Worm (Caenorhabditis elegans) whole organism, L4/young adult: ENCODE data around the gene nos-1.
"Not testable (repeated sequence)": the region's sequence is repeated elsewhere in the genome, so short reads cannot be mapped to it uniquely, and the experiment has no call there.

Experiments
- W03F9.2 ChIP-seq: fragments of 150-350 bp; optimal IDR thresholded peaks from 2 replicates; lab custom pipeline; 2014; ENCODE audit warnings: missing biosample characterization, missing genetic modification characterization
- dao-5 ChIP-seq: sonication (generic microtip); optimal IDR thresholded peaks from 2 replicates; lab custom pipeline; 2016; ENCODE audit warnings: missing genotype, missing genetic modification characterization, moderate library complexity, missing compliant biosample characterization
- him-1 ChIP-seq: sonication (generic microtip); optimal IDR thresholded peaks from 2 replicates; lab custom pipeline; 2016; ENCODE audit warnings: missing genotype, missing genetic modification reagents, missing genetic modification characterization, missing compliant biosample characterization

The nos-1 gene

DNA sequence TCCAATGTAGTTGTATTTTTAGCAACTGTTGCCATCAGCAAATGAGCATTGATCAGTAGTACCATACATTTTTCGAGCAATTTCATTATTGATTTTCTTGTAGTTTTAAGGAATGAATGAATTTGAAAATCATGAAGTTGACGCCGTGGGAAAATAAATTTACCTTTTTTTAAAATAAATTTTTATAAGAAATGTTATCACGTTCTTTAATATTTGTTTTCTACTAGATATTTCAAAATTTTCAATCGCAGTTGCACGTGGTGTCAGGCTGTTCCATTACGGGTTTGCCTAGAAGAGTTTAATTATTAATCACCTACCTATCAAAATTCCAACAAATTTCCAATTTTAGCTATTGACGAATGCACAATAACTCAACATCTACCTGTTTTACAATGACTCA is 3.8 kb upstream of the nos-1 start, which contains the start of gene R03D7.8:
Gene R03D7.8 (minus strand): TSS at position 101 of the 400 bp plus-strand sequence.
- no peak for TF ChIP-seq dao-5 (tag; lab: Kevin White, UChicago)
- no peak for TF ChIP-seq him-1 (tag; lab: Kevin White, UChicago)
- no peak for TF ChIP-seq W03F9.2 (tag; lab: Kevin White, UChicago)

DNA sequence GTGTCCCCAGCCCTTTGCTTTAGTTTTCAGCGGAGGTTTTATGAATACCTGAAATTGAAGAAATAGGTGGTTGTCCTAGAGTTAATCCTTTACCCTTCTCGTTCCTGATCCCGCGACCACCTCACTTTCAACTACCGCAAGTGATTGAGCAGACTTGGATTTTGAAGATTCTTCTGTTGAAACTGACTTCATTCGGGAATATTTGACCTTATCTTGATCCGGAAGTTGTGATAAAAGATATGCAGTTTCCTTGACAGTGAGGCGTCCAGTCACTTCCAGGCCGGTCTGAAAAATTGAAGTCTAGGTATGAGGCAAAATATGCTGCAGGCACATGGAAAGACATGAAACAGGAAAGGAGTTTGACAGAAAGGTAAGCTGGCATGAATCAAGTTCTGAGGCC is 2.1 kb upstream of the nos-1 start:
- no peak for TF ChIP-seq him-1 (tag; lab: Kevin White, UChicago)
- TF ChIP-seq W03F9.2 (tag; lab: Kevin White, UChicago): no peak
- no peak for TF ChIP-seq dao-5 (tag; lab: Kevin White, UChicago)

DNA sequence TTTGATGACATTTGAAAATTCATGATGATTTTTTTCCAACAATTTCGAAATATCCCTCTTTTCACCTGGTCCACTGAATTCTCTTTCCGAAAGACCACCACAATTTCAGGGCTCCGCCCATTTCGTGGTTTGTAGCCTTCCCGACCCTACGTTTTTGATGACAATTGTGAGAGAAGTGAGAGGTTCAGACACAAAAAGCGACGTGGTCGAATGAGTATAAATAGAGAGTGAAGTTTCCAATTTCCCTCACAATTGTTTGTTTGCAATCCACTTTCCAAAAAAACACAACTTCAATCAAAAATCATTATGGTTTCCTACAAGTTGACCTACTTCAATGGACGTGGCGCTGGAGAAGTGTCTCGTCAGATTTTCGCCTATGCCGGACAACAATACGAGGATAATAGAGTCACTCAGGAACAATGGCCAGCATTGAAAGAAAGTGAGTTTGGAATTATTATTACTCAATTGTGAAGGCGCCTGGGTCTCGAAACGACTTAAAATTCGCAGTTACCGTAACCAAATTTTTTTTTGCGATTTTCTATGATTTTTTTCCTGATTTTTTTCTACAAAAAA is 2.8 kb downstream of the nos-1 start, which contains the start of gene gst-5:
Gene gst-5 (plus strand): TSS at position 246 of the 573 bp plus-strand sequence.
- TF ChIP-seq him-1 (tag; lab: Kevin White, UChicago): no peak
- TF ChIP-seq W03F9.2 (tag; lab: Kevin White, UChicago): no peak
- no peak for TF ChIP-seq dao-5 (tag; lab: Kevin White, UChicago)

DNA sequence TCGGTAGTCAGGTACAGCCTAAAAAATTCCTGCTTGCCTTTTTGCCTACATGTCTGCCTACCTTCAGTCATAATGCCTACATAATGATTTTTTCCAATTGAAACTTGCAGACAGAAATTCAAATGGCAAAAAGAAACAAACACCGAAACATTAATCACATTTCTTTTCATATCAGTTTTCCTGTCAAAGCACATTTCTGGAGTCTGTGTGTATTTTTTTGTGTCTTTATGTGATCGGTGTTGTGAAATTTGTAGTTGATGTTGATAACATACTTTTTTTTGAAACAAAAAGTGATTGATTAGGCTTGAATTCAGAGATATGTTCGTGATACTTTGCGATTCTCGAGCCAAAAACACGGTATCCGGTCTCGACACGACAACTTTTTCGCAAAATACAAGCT is 3.6 kb downstream of the nos-1 start:
- TF ChIP-seq dao-5 (tag; lab: Kevin White, UChicago) (no peak), W03F9.2 (tag; lab: Kevin White, UChicago) (no peak), him-1 (tag; lab: Kevin White, UChicago) (no peak)

DNA sequence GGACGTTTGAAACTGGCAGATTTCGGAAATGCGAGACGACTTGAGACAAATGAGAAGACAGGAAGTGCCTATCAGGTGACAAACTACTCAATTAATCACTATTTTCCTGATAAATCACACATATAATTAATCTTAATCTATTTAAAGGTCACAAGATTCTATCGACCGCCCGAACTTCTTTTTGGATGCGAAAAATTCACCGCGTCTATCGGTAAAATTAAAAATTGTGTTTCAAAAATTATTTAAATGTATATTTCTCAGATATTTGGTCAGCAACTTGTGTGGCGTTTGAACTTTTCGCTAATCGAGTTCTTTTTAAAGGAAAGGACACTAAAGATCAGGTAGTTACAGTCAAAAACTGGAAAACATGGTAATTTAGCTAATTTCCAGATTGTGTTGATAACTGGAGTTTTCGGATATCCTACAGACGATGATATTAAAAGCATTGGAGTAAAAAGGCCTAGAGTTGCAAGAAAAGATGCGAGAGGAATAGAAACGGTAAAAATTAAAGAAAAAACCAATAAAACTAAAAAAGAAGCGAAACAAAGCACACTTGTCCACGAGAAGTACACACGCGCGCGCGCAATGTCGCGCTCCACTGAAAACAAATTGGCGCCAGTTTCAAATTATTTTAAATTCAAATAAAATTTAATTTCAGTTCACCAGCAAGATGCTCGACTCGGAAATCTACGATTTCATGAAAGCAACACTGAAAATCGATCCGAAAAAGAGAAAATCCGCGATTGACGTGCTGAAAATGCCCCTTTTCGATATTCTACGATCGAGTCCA is 4.5 kb downstream of the nos-1 start:
- TF ChIP-seq dao-5 (tag; lab: Kevin White, UChicago): no peak
- no peak for TF ChIP-seq him-1 (tag; lab: Kevin White, UChicago)
- no peak for TF ChIP-seq W03F9.2 (tag; lab: Kevin White, UChicago)

DNA sequence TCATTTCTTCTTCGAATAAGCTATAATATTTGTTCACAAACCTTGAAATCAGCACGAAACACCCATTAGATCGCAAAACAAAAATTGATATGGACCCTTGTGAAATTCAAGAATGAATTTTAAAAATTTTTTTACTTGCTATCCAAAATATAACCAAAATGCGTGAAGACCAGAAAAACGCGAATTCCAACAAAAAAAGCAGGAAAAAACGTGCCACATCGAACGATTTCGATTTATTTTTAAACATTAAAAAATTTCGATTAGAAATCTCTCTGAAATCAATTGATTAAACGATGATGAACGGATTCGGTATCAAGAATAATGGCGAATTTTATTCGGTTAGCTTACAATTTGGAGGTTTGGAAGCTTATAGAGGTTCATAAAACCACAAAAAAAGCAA is 5.6 kb downstream of the nos-1 start, which contains the start of the genes tceb-3 and gskl-1:
Gene tceb-3 (minus strand): TSS at position 101 of the 400 bp plus-strand sequence.
Gene gskl-1 (plus strand): TSS at position 243 of the 400 bp plus-strand sequence.
- TF ChIP-seq W03F9.2 (tag; lab: Kevin White, UChicago) (no peak), dao-5 (tag; lab: Kevin White, UChicago) (no peak), him-1 (tag; lab: Kevin White, UChicago) (no peak)

DNA sequence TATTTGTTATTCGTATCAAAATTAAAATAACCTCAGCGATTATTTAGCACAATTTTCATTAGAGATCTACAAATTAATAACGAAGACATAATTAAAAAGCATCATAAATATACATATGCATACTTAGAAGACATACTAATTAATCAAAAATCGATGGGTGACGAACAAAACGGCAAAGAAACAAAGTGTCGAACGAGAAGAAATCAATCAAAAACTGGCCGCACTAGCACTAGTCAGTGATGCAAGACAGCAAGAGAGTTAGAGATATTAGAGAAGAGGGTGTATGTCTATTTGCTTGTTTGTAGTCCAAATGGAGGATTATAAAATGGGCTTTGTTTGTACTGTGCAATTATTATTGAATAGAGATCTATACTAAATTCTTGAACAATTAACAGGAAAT is 6.1 kb downstream of the nos-1 start:
- no peak for TF ChIP-seq dao-5 (tag; lab: Kevin White, UChicago)
- TF ChIP-seq W03F9.2 (tag; lab: Kevin White, UChicago): no peak
- no peak for TF ChIP-seq him-1 (tag; lab: Kevin White, UChicago)

DNA sequence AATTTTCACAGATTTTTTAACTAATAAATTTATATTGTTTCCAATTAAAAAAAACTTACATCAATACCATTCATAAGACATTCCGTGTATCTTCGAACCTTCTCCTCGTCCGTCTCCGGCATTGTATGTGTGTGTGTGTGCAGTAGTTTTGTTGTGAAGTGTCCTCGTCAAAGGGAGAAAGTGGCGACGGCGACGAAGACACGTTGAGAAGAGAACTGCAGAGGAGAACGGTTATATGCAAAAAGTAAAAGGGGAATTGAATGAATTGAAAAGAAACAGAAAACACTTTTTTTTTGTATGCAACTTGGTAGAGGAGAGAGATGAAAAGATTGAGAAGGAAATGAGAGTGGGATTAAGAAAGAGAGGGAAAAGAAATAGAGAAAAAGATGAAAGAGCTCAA is 7.5 kb downstream of the nos-1 start:
- TF ChIP-seq W03F9.2 (tag; lab: Kevin White, UChicago) (no peak), him-1 (tag; lab: Kevin White, UChicago) (no peak), dao-5 (tag; lab: Kevin White, UChicago) (no peak)

DNA sequence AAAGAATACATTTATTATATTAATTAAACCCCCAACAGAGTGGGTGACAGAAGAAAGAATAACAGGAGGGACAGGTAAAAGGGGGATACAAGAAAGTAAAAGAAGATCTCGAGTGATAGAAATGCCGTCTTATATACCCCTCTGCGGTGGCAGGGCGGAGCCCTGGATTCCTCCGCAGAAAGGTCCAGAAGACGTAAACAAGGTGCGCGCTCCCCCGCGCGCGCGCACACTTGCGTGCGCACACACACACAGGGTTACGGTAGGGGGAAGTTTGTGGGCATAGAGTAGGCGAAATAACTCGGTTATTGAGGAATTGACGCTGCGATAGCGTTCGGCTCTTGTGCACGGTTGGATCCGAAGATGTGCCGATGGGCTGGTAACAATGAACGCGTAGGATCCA is 11.0 kb downstream of the nos-1 start, which contains the start of gene R03D7.15:
Gene R03D7.15 (plus strand): TSS at position 299 of the 400 bp plus-strand sequence.
- not testable (repeated sequence) for TF ChIP-seq W03F9.2, him-1, dao-5 (tag; lab: Kevin White, UChicago)

DNA sequence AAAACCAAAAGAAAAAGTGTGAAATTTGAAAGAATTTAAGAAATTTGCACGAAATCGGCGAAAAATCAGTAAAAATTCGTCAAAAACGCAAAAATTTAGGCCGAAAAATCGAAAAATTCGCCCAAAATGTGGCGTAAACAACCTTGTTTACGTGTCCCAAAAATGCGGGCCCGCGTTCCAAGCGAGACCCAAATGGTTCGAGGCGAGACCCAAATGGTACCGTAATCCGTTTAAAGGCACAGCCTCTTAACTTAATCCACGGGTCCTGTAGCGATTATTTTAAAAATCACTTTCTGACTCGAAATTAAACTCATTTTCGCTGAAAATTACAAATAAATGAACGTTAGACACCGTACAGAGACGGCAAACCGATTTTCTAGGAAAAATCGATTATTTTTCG is 17.6 kb downstream of the nos-1 start:
- TF ChIP-seq W03F9.2 (tag; lab: Kevin White, UChicago): no peak
- TF ChIP-seq dao-5 (tag; lab: Kevin White, UChicago): no peak
- no peak for TF ChIP-seq him-1 (tag; lab: Kevin White, UChicago)

DNA sequence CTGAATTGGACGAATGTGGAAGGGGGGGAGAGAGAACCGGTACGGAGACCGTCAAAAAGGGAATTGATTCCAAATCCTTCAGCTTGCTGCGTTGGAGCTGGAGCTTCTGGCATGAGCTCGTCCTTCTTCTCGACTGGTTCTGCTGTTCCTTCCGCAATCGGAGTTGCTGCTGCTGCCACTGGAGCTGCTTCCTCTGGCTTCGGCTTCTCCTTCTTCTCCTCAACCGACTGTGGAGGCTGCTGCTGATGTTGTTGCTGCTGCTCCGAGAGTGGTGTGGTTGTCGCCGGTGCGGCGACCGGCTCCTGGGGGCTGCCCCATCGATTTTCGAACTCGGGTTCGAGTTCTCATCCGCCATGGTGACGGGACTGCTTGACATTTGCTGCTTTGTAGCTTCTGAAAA is 18.2 kb downstream of the nos-1 start, which contains the start of gene R03D7.2:
Gene R03D7.2 (minus strand): TSS at position 399 of the 400 bp plus-strand sequence.
- TF ChIP-seq him-1 (tag; lab: Kevin White, UChicago) (no peak), W03F9.2 (tag; lab: Kevin White, UChicago) (no peak), dao-5 (tag; lab: Kevin White, UChicago) (no peak)

DNA sequence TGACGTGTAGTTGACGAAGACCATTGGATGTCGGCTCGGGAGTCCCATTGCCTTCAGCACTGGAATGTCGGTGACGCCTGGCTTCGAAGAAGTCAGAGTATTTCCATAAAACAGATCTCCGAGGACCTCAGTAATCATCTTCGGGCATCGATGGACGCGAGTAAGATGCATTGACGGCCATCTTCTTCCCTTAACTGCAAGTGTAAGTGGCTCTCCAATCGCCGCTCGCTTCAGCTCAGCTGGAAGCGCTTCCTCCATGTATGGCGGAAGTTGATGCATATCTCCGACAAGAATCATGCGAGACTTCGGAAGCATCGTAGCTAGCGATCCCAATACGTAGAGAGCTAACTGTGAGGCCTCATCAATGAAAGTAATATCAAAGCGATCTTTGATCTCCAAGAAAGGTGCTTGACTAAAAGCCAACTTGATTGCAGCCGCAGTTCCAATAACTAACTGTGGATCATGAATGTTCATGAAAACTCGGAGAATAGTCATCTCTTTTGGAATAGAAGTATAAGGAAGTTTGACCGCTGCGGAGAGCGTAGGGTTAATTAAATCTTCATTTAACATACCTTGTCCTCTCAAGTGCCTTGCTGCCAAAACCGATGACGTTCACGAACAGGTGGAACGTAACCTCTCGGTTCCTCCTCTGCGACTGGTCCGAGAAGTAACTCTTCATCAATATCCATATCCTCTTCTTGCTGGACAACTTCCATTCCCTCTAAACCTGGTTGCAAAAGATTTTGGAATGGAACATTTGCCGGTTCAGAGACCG is 18.8 kb downstream of the nos-1 start:
- TF ChIP-seq him-1 (tag; lab: Kevin White, UChicago): no peak
- no peak for TF ChIP-seq W03F9.2 (tag; lab: Kevin White, UChicago)
- no peak for TF ChIP-seq dao-5 (tag; lab: Kevin White, UChicago)
